Fruit fly (Drosophila melanogaster) S2 (cell line): ENCODE measurements around the gene CG45494.
"Not testable (repeated sequence)": the region's sequence is repeated elsewhere in the genome, so short reads cannot be mapped to it uniquely, and the experiment has no call there.

ENCODE experiments used
- CG8478 ChIP-seq: fragments of >200 bp; optimal IDR thresholded peaks from 2 replicates; lab custom pipeline; 2018
- CTCF ChIP-seq, 2 experiments: fragments of >200 bp; optimal IDR thresholded peaks; 2 replicates each; lab custom pipeline; 2018

- not testable (repeated sequence) for TF ChIP-seq CG8478 (lab: Kevin White, UChicago); CTCF (optimal IDR thresholded peaks at IDR 0.05; lab: Kevin White, UChicago)
Measured at dm6 chrX:19929078-19929477, 24.3 kb downstream of the CG45494 start, which contains the start of gene CG45489.
